Worm (Caenorhabditis elegans) whole organism, L2 larva: ENCODE data around the gene grl-8.

Source experiments
- F13H6.1 ChIP-seq: sonication (generic microtip); optimal IDR thresholded peaks from 2 replicates; lab custom pipeline; 2016; ENCODE audit warnings: missing genetic modification characterization, missing compliant biosample characterization
- R02D3.7 ChIP-seq: fragments of 150-350 bp; optimal IDR thresholded peaks from 2 replicates; lab custom pipeline; 2014; ENCODE audit warnings: missing biosample characterization, missing genetic modification characterization
- ZK546.5 ChIP-seq: sonication (generic microtip); optimal IDR thresholded peaks from 2 replicates; lab custom pipeline; 2017; ENCODE audit warnings: missing biosample characterization, missing genetic modification characterization
- alr-1 ChIP-seq: fragments of 150-350 bp; optimal IDR thresholded peaks from 2 replicates; lab custom pipeline; 2014; ENCODE audit warnings: missing biosample characterization, missing genetic modification characterization
- aly-2 ChIP-seq: fragments of 150-350 bp; optimal IDR thresholded peaks from 2 replicates; lab custom pipeline; 2014; ENCODE audit warnings: missing biosample characterization, missing genetic modification characterization
- ama-1 ChIP-seq: fragments of 150-350 bp; optimal IDR thresholded peaks from 2 replicates; lab custom pipeline; 2018; ENCODE audit warnings: inconsistent platforms
- blmp-1 ChIP-seq: sonication (generic microtip); optimal IDR thresholded peaks from 2 replicates; lab custom pipeline; 2017; ENCODE audit warnings: missing genetic modification characterization, mild to moderate bottlenecking, missing compliant biosample characterization, antibody characterized with exemption, moderate library complexity; ENCODE audit not compliant: insufficient read depth
- ceh-82 ChIP-seq: fragments of 150-350 bp; optimal IDR thresholded peaks from 2 replicates; lab custom pipeline; 2014; ENCODE audit warnings: missing biosample characterization, missing genetic modification characterization
- egl-27 ChIP-seq: sonication (generic microtip); optimal IDR thresholded peaks from 3 replicates; lab custom pipeline; 2017; ENCODE audit warnings: missing biosample characterization, missing genetic modification reagents, missing genetic modification characterization
- elt-3 ChIP-seq: sonication (generic microtip); optimal IDR thresholded peaks from 2 replicates; lab custom pipeline; 2017; ENCODE audit warnings: missing biosample characterization, missing genetic modification characterization
- fos-1 ChIP-seq: fragments of 150-350 bp; optimal IDR thresholded peaks from 2 replicates; lab custom pipeline; 2014; ENCODE audit warnings: missing biosample characterization, missing genetic modification characterization
- gmeb-1 ChIP-seq: fragments of 150-350 bp; optimal IDR thresholded peaks from 2 replicates; lab custom pipeline; 2014; ENCODE audit warnings: missing biosample characterization, missing genetic modification characterization
- lin-11 ChIP-seq: fragments of 150-350 bp; sonication (generic microtip); optimal IDR thresholded peaks from 2 replicates; lab custom pipeline; 2014; ENCODE audit warnings: missing biosample characterization, missing genetic modification characterization, inconsistent platforms, mixed read lengths
- lin-39 ChIP-seq: fragments of 150-350 bp; optimal IDR thresholded peaks from 2 replicates; lab custom pipeline; 2014; ENCODE audit warnings: missing biosample characterization, missing genetic modification reagents, missing genetic modification characterization
- lsy-2 ChIP-seq, 2 experiments: fragments of 150-350 bp in 1 of 2; sonication (generic microtip) in 1 of 2; optimal IDR thresholded peaks; 2 replicates each; lab custom pipeline; 2014 to 2017; ENCODE audit warnings: missing biosample characterization in 2 of 2, missing genetic modification characterization in 2 of 2
- mab-5 ChIP-seq: fragments of 150-350 bp; optimal IDR thresholded peaks from 2 replicates; lab custom pipeline; 2014; ENCODE audit warnings: missing biosample characterization, missing genetic modification characterization
- mbf-1 ChIP-seq: sonication (generic microtip); optimal IDR thresholded peaks from 2 replicates; lab custom pipeline; 2017; ENCODE audit warnings: missing biosample characterization, missing genetic modification characterization
- mdl-1 ChIP-seq, 2 experiments: fragments of 150-350 bp in 1 of 2; sonication (generic microtip) in 1 of 2; optimal IDR thresholded peaks; 2 replicates each; lab custom pipeline; 2017; ENCODE audit warnings: missing biosample characterization in 2 of 2, missing genetic modification characterization in 2 of 2
- nhr-10 ChIP-seq: sonication (generic microtip); optimal IDR thresholded peaks from 2 replicates; lab custom pipeline; 2017; ENCODE audit warnings: missing biosample characterization, missing genetic modification characterization
- nhr-12 ChIP-seq: fragments of 150-350 bp; optimal IDR thresholded peaks from 2 replicates; lab custom pipeline; 2014; ENCODE audit warnings: missing biosample characterization, missing genetic modification characterization
- nhr-129 ChIP-seq: fragments of 150-350 bp; optimal IDR thresholded peaks from 2 replicates; lab custom pipeline; 2014; ENCODE audit warnings: missing biosample characterization, missing genetic modification characterization
- nhr-21 ChIP-seq: fragments of 150-350 bp; optimal IDR thresholded peaks from 2 replicates; lab custom pipeline; 2014; ENCODE audit warnings: missing biosample characterization, missing genetic modification characterization
- nhr-23 ChIP-seq: fragments of 150-350 bp; optimal IDR thresholded peaks from 2 replicates; lab custom pipeline; 2014; ENCODE audit warnings: missing biosample characterization, missing genetic modification reagents, missing genetic modification characterization
- nhr-237 ChIP-seq: fragments of 150-350 bp; optimal IDR thresholded peaks from 2 replicates; lab custom pipeline; 2014; ENCODE audit warnings: missing biosample characterization, missing genetic modification characterization
- nhr-6 ChIP-seq: fragments of 150-350 bp; optimal IDR thresholded peaks from 2 replicates; lab custom pipeline; 2014; ENCODE audit warnings: missing biosample characterization, missing genetic modification characterization
- nhr-77 ChIP-seq: fragments of 150-350 bp; optimal IDR thresholded peaks from 2 replicates; lab custom pipeline; 2014; ENCODE audit warnings: missing biosample characterization, missing genetic modification characterization
- sem-4 ChIP-seq: fragments of 150-350 bp; optimal IDR thresholded peaks from 2 replicates; lab custom pipeline; 2014; ENCODE audit warnings: missing biosample characterization, missing genetic modification reagents, missing genetic modification characterization
- skn-1 ChIP-seq: sonication (generic microtip); optimal IDR thresholded peaks from 2 replicates; lab custom pipeline; 2017; ENCODE audit warnings: missing biosample characterization, missing genetic modification characterization
- sma-9 ChIP-seq, 2 experiments: fragments of 150-350 bp in 1 of 2; sonication (generic microtip) in 1 of 2; optimal IDR thresholded peaks; 2 replicates each; lab custom pipeline; 2014 to 2016; ENCODE audit warnings: missing genetic modification characterization in 2 of 2, mild to moderate bottlenecking in 1 of 2, missing biosample characterization in 1 of 2, missing compliant biosample characterization in 1 of 2, missing genetic modification reagents in 1 of 2, moderate library complexity in 1 of 2
- snpc-4 ChIP-seq: fragments of 150-350 bp; optimal IDR thresholded peaks from 2 replicates; lab custom pipeline; 2014; ENCODE audit warnings: missing biosample characterization, missing genetic modification characterization
- unc-39 ChIP-seq: fragments of 150-350 bp; optimal IDR thresholded peaks from 2 replicates; lab custom pipeline; 2014; ENCODE audit warnings: missing biosample characterization, missing genetic modification characterization
- unc-55 ChIP-seq: fragments of 150-350 bp; sonication (generic microtip); optimal IDR thresholded peaks from 3 replicates; lab custom pipeline; 2014; ENCODE audit warnings: missing biosample characterization, missing genetic modification reagents, missing genetic modification characterization
- unc-62 ChIP-seq: fragments of 150-350 bp; optimal IDR thresholded peaks from 2 replicates; lab custom pipeline; 2014; ENCODE audit warnings: missing biosample characterization, missing genetic modification reagents, missing genetic modification characterization
- zag-1 ChIP-seq: fragments of 150-350 bp; optimal IDR thresholded peaks from 2 replicates; lab custom pipeline; 2014; ENCODE audit warnings: missing biosample characterization, missing genetic modification characterization
- ztf-1 ChIP-seq: fragments of 200-800 bp; sonication (Bioruptor generic); conservative IDR thresholded peaks from 2 replicates; pipeline ENCODE4 v1.3.6; 2022; ENCODE audit warnings: missing genetic modification characterization, missing compliant biosample characterization
- ztf-11 ChIP-seq: sonication (generic microtip); optimal IDR thresholded peaks from 2 replicates; lab custom pipeline; 2017; ENCODE audit warnings: missing biosample characterization, missing genetic modification characterization
- ztf-4 ChIP-seq: fragments of 150-350 bp; optimal IDR thresholded peaks from 2 replicates; lab custom pipeline; 2014; ENCODE audit warnings: missing biosample characterization, missing genetic modification characterization

The grl-8 gene

DNA sequence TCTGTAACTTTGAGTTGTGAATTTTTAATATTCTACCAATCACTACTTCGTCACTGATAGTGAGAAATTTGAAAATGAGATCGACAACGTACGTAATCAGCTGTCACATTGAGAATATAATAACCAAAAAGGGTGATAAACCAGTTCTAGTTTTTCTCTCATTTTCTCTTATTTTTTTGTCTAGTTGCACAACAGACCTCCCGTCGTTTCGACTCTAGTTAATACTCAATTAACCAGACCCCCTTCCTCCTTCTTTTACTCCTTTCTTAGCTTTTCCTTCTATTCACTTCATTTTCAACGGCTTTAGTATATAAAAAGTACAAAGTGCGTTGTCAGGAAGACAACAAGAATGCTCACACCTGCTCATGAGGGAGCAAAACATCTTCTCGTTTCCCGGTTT is 5.7 kb downstream of the grl-8 start, which contains the start of gene ZC487.1:
TSS of gene ZC487.1 (plus strand) at position 301 of the 400 bp plus-strand sequence.
- no peak for TF ChIP-seq nhr-10 (tag; lab: Kevin White, UChicago)
- TF ChIP-seq nhr-23 (tag; lab: Kevin White, UChicago), result no peak

DNA sequence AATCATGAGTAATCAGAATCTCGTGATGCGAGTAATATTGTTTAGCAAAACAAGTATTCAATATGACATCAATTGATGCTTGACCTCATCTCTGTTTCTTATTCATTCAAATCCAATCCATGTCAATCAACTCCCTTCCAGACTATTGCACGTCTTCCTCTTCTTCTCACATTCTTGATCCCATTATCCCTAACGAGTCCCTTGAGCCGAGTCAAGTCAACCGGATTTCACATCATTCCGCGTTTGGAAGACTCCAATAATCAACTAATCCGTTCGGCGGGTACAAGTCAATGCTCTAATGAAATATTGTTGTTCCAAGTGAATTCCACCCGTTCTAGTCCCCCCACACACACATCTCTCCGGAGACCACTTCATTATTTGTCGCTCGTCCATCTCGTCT is 6.6 kb downstream of the grl-8 start:
- TF ChIP-seq unc-62 (no peak), mdl-1 (tag; optimal IDR thresholded peaks at IDR 0.05; lab: Kevin White, UChicago) (no peak), alr-1 (no peak), unc-39 (tag; lab: Kevin White, UChicago) (no peak), blmp-1 (tag; lab: Kevin White, UChicago) (no peak), nhr-77 (no peak), ZK546.5 (tag; lab: Kevin White, UChicago) (no peak), F13H6.1 (tag; lab: Kevin White, UChicago) (no peak), nhr-129 (tag; lab: Kevin White, UChicago) (no peak), ztf-1 (no peak), mab-5 (peak; percentile 11), sma-9 (GFP tag; optimal IDR thresholded peaks at IDR 0.05; lab: Kevin White, UChicago) (peak; percentile 1), sma-9 (tag; optimal IDR thresholded peaks at IDR 0.05; lab: Kevin White, UChicago) (no peak), nhr-21 (tag; lab: Kevin White, UChicago) (no peak)
- TF ChIP-seq, all 48 proteins: peak for 2

DNA sequence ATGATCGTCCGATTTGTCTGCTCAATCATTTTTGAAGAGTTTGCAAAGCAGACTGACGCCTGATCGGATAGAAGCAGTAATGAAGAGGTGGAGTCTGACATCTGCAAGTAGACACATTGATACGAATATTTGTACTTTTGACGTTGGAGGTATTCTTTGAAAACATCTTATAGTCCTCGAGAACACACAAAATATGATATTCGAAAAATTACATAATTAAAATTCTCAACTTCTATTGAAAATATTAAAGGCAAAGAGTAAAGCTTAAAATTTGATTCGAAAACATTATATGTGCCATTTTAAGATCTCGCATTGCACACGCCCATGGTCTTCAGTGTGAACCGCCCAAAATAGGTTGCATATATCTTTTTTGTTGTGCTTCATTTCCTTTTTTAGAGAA is 10.5 kb downstream of the grl-8 start, which contains the start of gene ZC487.2:
TSS of gene ZC487.2 (minus strand) at position 101 of the 400 bp plus-strand sequence.
- TF ChIP-seq nhr-10 (tag; lab: Kevin White, UChicago) (no peak), elt-3 (no peak), gmeb-1 (tag; lab: Kevin White, UChicago) (no peak), skn-1 (tag; lab: Kevin White, UChicago) (no peak), mab-5 (no peak), blmp-1 (tag; lab: Kevin White, UChicago) (no peak), nhr-6 (no peak), mbf-1 (tag; lab: Kevin White, UChicago) (no peak), ceh-82 (tag; lab: Kevin White, UChicago) (no peak), aly-2 (tag; lab: Kevin White, UChicago) (no peak), F13H6.1 (tag; lab: Kevin White, UChicago) (no peak)

DNA sequence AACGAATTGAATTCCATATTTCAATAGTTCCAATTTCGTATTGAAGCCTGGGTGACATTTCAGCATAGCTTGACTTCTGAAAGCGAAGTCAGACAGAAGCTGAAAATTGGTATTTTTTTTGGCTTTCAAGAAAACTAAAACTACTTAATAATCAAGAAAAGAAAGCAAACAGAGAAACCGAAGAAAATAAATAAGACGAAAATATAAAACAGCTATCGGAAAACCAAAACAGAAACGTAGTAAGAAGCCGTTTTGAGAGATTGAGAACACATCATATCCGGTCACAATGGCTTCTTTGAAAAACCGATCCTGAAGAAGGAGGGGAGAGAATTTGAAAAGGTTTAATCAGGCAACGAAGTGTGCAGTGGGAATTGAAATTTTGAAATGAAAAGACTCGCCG is 14.7 kb downstream of the grl-8 start, which contains the start of gene srg-30:
TSS of gene srg-30 (minus strand) at position 101 of the 400 bp plus-strand sequence.
- no peak for TF ChIP-seq mdl-1 (tag; optimal IDR thresholded peaks at IDR 0.05; lab: Kevin White, UChicago)
- no peak for TF ChIP-seq skn-1 (tag; lab: Kevin White, UChicago)
- TF ChIP-seq nhr-23 (tag; lab: Kevin White, UChicago), result no peak
- no peak for TF ChIP-seq lin-11
- no peak for TF ChIP-seq mbf-1 (tag; lab: Kevin White, UChicago)
- TF ChIP-seq nhr-129 (tag; lab: Kevin White, UChicago), result no peak
- TF ChIP-seq elt-3, result no peak
- no peak for TF ChIP-seq R02D3.7
- no peak for TF ChIP-seq nhr-237 (tag; lab: Kevin White, UChicago)

DNA sequence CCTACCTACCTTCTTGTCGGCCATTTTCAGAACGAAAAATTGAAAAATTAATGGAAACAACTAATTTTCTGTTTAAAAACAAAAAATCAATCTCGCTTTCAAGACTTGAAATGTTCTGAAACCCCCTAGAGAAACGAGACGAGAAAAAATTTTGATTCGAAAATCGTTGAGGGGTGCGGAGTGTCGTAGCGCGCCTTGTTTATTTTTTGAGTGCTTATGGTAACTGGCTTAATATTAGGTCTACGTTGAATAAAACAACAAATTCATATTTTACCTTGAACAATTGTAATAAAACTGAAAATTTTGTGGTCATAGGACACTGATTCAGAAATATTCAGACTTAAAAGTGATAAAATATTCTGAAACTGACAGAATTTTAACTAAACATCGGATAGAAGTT is 22.4 kb downstream of the grl-8 start, which contains the start of gene sna-1:
TSS of gene sna-1 (minus strand) at position 218 of the 400 bp plus-strand sequence.
- TF ChIP-seq fos-1 (tag; lab: Kevin White, UChicago), result no peak
- TF ChIP-seq unc-55 (GFP tag; lab: Kevin White, UChicago), result peak; percentile 28
- no peak for TF ChIP-seq snpc-4 (tag; lab: Kevin White, UChicago)
- TF ChIP-seq ama-1 (lab: Kevin White, UChicago), result peak; percentile 36
- TF ChIP-seq egl-27, result no peak
- no peak for TF ChIP-seq F13H6.1 (tag; lab: Kevin White, UChicago)
- TF ChIP-seq elt-3, result no peak
- no peak for TF ChIP-seq nhr-23 (tag; lab: Kevin White, UChicago)
- no peak for TF ChIP-seq alr-1
- TF ChIP-seq ceh-82 (tag; lab: Kevin White, UChicago), result no peak
- no peak for TF ChIP-seq lin-11
- no peak for TF ChIP-seq aly-2 (tag; lab: Kevin White, UChicago)
- no peak for TF ChIP-seq ztf-1
- no peak for TF ChIP-seq mdl-1 (tag; optimal IDR thresholded peaks at IDR 0.05; lab: Kevin White, UChicago)

DNA sequence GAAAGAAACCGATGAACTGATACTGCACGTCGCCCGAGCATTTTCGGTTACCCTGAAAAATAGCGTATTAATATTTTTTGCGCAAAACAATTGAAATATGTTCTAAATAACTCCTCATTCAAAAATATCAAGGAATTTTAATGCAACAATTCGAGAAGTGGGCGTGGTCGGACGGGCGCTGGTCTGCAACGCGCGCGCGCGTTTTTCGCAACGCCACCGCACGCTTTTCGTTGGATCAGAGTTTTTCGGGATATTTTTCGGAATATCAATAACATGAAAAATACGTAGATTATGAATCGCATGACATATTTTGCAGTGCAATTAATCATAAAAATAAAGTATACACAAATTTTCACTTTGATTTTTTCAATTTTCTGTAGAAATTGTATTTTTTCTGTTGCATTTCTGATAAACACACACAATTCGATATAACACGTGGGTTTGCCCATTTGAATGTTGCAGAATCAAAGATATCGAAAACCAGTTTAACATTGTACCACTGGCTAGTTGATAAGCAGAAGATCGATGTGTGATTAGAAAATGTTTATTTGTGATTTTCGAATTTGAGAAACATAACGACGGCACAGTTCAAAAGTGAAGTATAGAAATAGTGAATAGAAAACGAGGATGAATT is 23.7 kb downstream of the grl-8 start, which contains the start of gene dlst-1:
TSS of gene dlst-1 (minus strand) at position 52 of the 634 bp plus-strand sequence.
- TF ChIP-seq zag-1 (tag; lab: Kevin White, UChicago), result no peak
- TF ChIP-seq unc-55 (GFP tag; lab: Kevin White, UChicago), result no peak
- TF ChIP-seq sem-4 (tag; lab: Kevin White, UChicago), result no peak
- peak; percentile 47 for TF ChIP-seq nhr-129 (tag; lab: Kevin White, UChicago)
- TF ChIP-seq nhr-77, result no peak
- TF ChIP-seq lsy-2 (tag; optimal IDR thresholded peaks at IDR 0.05; lab: Kevin White, UChicago), result peak; percentile 21 to 45
- TF ChIP-seq fos-1 (tag; lab: Kevin White, UChicago), result no peak
- TF ChIP-seq ama-1 (lab: Kevin White, UChicago), result no peak
- no peak for TF ChIP-seq R02D3.7
- TF ChIP-seq gmeb-1 (tag; lab: Kevin White, UChicago), result peak; percentile 43
- no peak for TF ChIP-seq nhr-6
- no peak for TF ChIP-seq blmp-1 (tag; lab: Kevin White, UChicago)
- no peak for TF ChIP-seq ztf-4 (tag; lab: Kevin White, UChicago)
- TF ChIP-seq sma-9 (GFP tag; optimal IDR thresholded peaks at IDR 0.05; lab: Kevin White, UChicago), result no peak
- no peak for TF ChIP-seq sma-9 (tag; optimal IDR thresholded peaks at IDR 0.05; lab: Kevin White, UChicago)
- TF ChIP-seq mdl-1 (tag; optimal IDR thresholded peaks at IDR 0.05; lab: Kevin White, UChicago), result no peak
- no peak for TF ChIP-seq nhr-12 (tag; lab: Kevin White, UChicago)
- TF ChIP-seq skn-1 (tag; lab: Kevin White, UChicago), result no peak
- TF ChIP-seq ceh-82 (tag; lab: Kevin White, UChicago), result no peak
- TF ChIP-seq elt-3, result no peak
- no peak for TF ChIP-seq lin-39 (tag; lab: Kevin White, UChicago)
- no peak for TF ChIP-seq ztf-11
- TF ChIP-seq aly-2 (tag; lab: Kevin White, UChicago), result no peak
- peak; percentile 25 for TF ChIP-seq lin-11
